Fruit fly (Drosophila melanogaster): Measurements from ENCODE around the gene CG12605.

The CG12605 gene

dm6 chr3L:3932742-3933289, 31.8 kb downstream of the CG12605 start (continued):
- TF ChIP-seq danr (GFP tag; IDR thresholded peaks at IDR 0.05), result no peak
- TF ChIP-seq CG10543 (GFP tag; optimal IDR thresholded peaks at IDR 0.05), result no peak
- no peak for TF ChIP-seq repo (GFP tag; optimal IDR thresholded peaks at IDR 0.05)
- TF ChIP-seq CG5180 (GFP tag; optimal IDR thresholded peaks at IDR 0.05), result no peak
- TF ChIP-seq ci (GFP tag; IDR thresholded peaks at IDR 0.05), result no peak
- TF ChIP-seq Abd-B (GFP tag; optimal IDR thresholded peaks at IDR 0.05), result no peak
- TF ChIP-seq Drgx (GFP tag; IDR thresholded peaks at IDR 0.05), result no peak
- no peak for TF ChIP-seq CG1832 (GFP tag; optimal IDR thresholded peaks at IDR 0.05)
- TF ChIP-seq CG3065 (GFP tag; optimal IDR thresholded peaks at IDR 0.05), result no peak
- TF ChIP-seq fru (optimal IDR thresholded peaks at IDR 0.05), result no peak
- TF ChIP-seq D19B (GFP tag; optimal IDR thresholded peaks at IDR 0.05), result no peak
- TF ChIP-seq NfI (GFP tag; optimal IDR thresholded peaks at IDR 0.05), result peak; percentile 22
- no peak for TF ChIP-seq tap (tag; optimal IDR thresholded peaks at IDR 0.05)
- no peak for TF ChIP-seq Ets97D (GFP tag; optimal IDR thresholded peaks at IDR 0.05)
- TF ChIP-seq CG8281 (tag; optimal IDR thresholded peaks at IDR 0.05), result no peak
- TF ChIP-seq ttk (GFP tag; IDR thresholded peaks at IDR 0.05), result no peak
- TF ChIP-seq hb (GFP tag; IDR thresholded peaks at IDR 0.05; ENCODE audit: partially characterized antibody), result no peak
- no peak for TF ChIP-seq CG4707 (GFP tag; optimal IDR thresholded peaks at IDR 0.05)
- no peak for TF ChIP-seq zf30C (GFP tag; optimal IDR thresholded peaks at IDR 0.05)
- no peak for TF ChIP-seq Dip3 (GFP tag; optimal IDR thresholded peaks at IDR 0.05)
- peak; percentile 35 for TF ChIP-seq CG2120 (GFP tag; optimal IDR thresholded peaks at IDR 0.05)
- no peak for TF ChIP-seq Bdp1 (GFP tag; optimal IDR thresholded peaks at IDR 0.05)
- TF ChIP-seq CG10431 (GFP tag; optimal IDR thresholded peaks at IDR 0.05), result no peak
- TF ChIP-seq gce (GFP tag; IDR thresholded peaks at IDR 0.05), result no peak
- TF ChIP-seq Fer2 (tag; optimal IDR thresholded peaks at IDR 0.05), result peak; percentile 9
- peak; percentile 77 for TF ChIP-seq caup (GFP tag; optimal IDR thresholded peaks at IDR 0.05; ENCODE audit: severe bottlenecking)
- TF ChIP-seq slbo (GFP tag; IDR thresholded peaks at IDR 0.05), result no peak
- no peak for TF ChIP-seq unc-4 (GFP tag; IDR thresholded peaks at IDR 0.05; ENCODE audit: partially characterized antibody)
- TF ChIP-seq ac (GFP tag; optimal IDR thresholded peaks at IDR 0.05), result no peak
- peak; percentile 21 for TF ChIP-seq CG1233 (GFP tag; optimal IDR thresholded peaks at IDR 0.05)
- TF ChIP-seq abd-A (tag; optimal IDR thresholded peaks at IDR 0.05), result no peak
- peak; percentile 71 for TF ChIP-seq Fer3 (tag; optimal IDR thresholded peaks at IDR 0.05)
- no peak for TF ChIP-seq CG2129 (GFP tag; IDR thresholded peaks at IDR 0.05; ENCODE audit: partially characterized antibody)
- no peak for TF ChIP-seq ind (GFP tag; optimal IDR thresholded peaks at IDR 0.05)
- no peak for TF ChIP-seq nmo (GFP tag; optimal IDR thresholded peaks at IDR 0.05)
- no peak for TF ChIP-seq ro (GFP tag; IDR thresholded peaks at IDR 0.05)
- no peak for TF ChIP-seq Xbp1 (GFP tag; optimal IDR thresholded peaks at IDR 0.05)
- TF ChIP-seq p53 (GFP tag; optimal IDR thresholded peaks at IDR 0.05), result no peak
- no peak for TF ChIP-seq ERR (GFP tag; optimal IDR thresholded peaks at IDR 0.05)
- TF ChIP-seq MBD-R2 (GFP tag; IDR thresholded peaks at IDR 0.05), result no peak
- peak; percentile 43 for TF ChIP-seq sd (tag; optimal IDR thresholded peaks at IDR 0.05)
- no peak for TF ChIP-seq CG30431 (GFP tag; optimal IDR thresholded peaks at IDR 0.05)
- TF ChIP-seq dmrt99B (tag; optimal IDR thresholded peaks at IDR 0.05), result no peak
- TF ChIP-seq CG13775 (GFP tag; optimal IDR thresholded peaks at IDR 0.05), result no peak
- TF ChIP-seq amos (GFP tag; IDR thresholded peaks at IDR 0.05; ENCODE audit: partially characterized antibody), result no peak
- TF ChIP-seq pan (optimal IDR thresholded peaks at IDR 0.05), result no peak
- TF ChIP-seq pan (GFP tag; optimal IDR thresholded peaks at IDR 0.05 in 1 of 2, IDR thresholded peaks at IDR 0.05 in 1 of 2), result no peak
- no peak for TF ChIP-seq ewg (GFP tag; optimal IDR thresholded peaks at IDR 0.05)
- no peak for TF ChIP-seq CG5245 (GFP tag; optimal IDR thresholded peaks at IDR 0.05)
- TF ChIP-seq otp (GFP tag; IDR thresholded peaks at IDR 0.05), result no peak
- no peak for TF ChIP-seq CG30403 (GFP tag; optimal IDR thresholded peaks at IDR 0.05)
